Worm (Caenorhabditis elegans) whole organism, L1 larva: ENCODE data around the gene C06E4.2.

Experiments
- C16A3.4 ChIP-seq: fragments of 150-350 bp; optimal IDR thresholded peaks from 2 replicates; lab custom pipeline; 2014; ENCODE audit warnings: missing biosample characterization, missing genetic modification characterization
- F16B12.6 ChIP-seq: fragments of 150-350 bp; optimal IDR thresholded peaks from 2 replicates; lab custom pipeline; 2014; ENCODE audit warnings: missing biosample characterization, missing genetic modification characterization
- Y116A8C.19 ChIP-seq: sonication (generic microtip); optimal IDR thresholded peaks from 2 replicates; lab custom pipeline; 2016; ENCODE audit warnings: missing compliant biosample characterization, missing genetic modification characterization, borderline replicate concordance
- aha-1 ChIP-seq: fragments of 150-350 bp; optimal IDR thresholded peaks from 2 replicates; lab custom pipeline; 2014; ENCODE audit warnings: missing biosample characterization, missing genetic modification characterization
- aly-2 ChIP-seq: fragments of 150-350 bp; optimal IDR thresholded peaks from 2 replicates; lab custom pipeline; 2014; ENCODE audit warnings: missing biosample characterization, missing genetic modification characterization
- ceh-63 ChIP-seq: fragments of 200-800 bp; sonication (Bioruptor generic); optimal IDR thresholded peaks from 2 replicates; lab custom pipeline; 2018; ENCODE audit warnings: mild to moderate bottlenecking, missing genetic modification characterization, missing compliant biosample characterization
- ceh-8 ChIP-seq: fragments of 200-800 bp; sonication (Bioruptor generic); optimal IDR thresholded peaks from 2 replicates; lab custom pipeline; 2018; ENCODE audit warnings: mild to moderate bottlenecking, missing genetic modification characterization, moderate library complexity, missing compliant biosample characterization
- dsc-1 ChIP-seq: sonication (generic microtip); optimal IDR thresholded peaks from 2 replicates; lab custom pipeline; 2016; ENCODE audit warnings: mild to moderate bottlenecking, missing genetic modification characterization, missing compliant biosample characterization
- efl-1 ChIP-seq, 4 experiments: fragments of 150-350 bp; optimal IDR thresholded peaks in 3 of 4; peaks in 1 of 4; 1 replicate in 1 of 4; 2 replicates in 3 of 4; lab custom pipeline; 2014; ENCODE audit warnings: missing biosample characterization in 2 of 4, missing genetic modification characterization in 2 of 4, missing genetic modification reagents in 2 of 4
- elt-2 ChIP-seq: sonication (generic microtip); optimal IDR thresholded peaks from 2 replicates; lab custom pipeline; 2016; ENCODE audit warnings: missing genetic modification characterization, mild to moderate bottlenecking, inconsistent platforms, missing compliant biosample characterization, missing genetic modification reagents
- fos-1 ChIP-seq: fragments of 150-350 bp; optimal IDR thresholded peaks from 2 replicates; lab custom pipeline; 2014; ENCODE audit warnings: missing biosample characterization, missing genetic modification characterization
- hlh-17 ChIP-seq: fragments of 200-800 bp; sonication (Bioruptor generic); optimal IDR thresholded peaks from 2 replicates; lab custom pipeline; 2018; ENCODE audit warnings: missing genetic modification characterization, mild to moderate bottlenecking, missing compliant biosample characterization, moderate library complexity, borderline replicate concordance
- hlh-4 ChIP-seq: sonication (generic microtip); optimal IDR thresholded peaks from 2 replicates; lab custom pipeline; 2016; ENCODE audit warnings: mild to moderate bottlenecking, missing genetic modification characterization, missing compliant biosample characterization
- hpl-2 ChIP-seq: fragments of 150-350 bp; optimal IDR thresholded peaks from 2 replicates; lab custom pipeline; 2014; ENCODE audit warnings: missing biosample characterization, missing genetic modification reagents, missing genetic modification characterization
- isw-1 ChIP-seq: fragments of 200-800 bp; sonication (Bioruptor generic); IDR thresholded peaks from 2 replicates; pipeline ENCODE4 v1.3.6; 2022; ENCODE audit warnings: missing genetic modification characterization, missing compliant biosample characterization
- lin-35 ChIP-seq, 2 experiments: fragments of 150-350 bp; optimal IDR thresholded peaks; 2 replicates each; lab custom pipeline; 2014; ENCODE audit warnings: missing biosample characterization in 2 of 2, missing genetic modification characterization in 2 of 2, missing genetic modification reagents in 2 of 2
- lin-39 ChIP-seq: fragments of 150-350 bp; optimal IDR thresholded peaks from 2 replicates; lab custom pipeline; 2014; ENCODE audit warnings: missing biosample characterization, missing genetic modification reagents, missing genetic modification characterization
- lsy-2 ChIP-seq, 2 experiments: fragments of 150-350 bp; optimal IDR thresholded peaks; 2 replicates each; lab custom pipeline; 2014; ENCODE audit warnings: missing biosample characterization in 2 of 2, missing genetic modification characterization in 2 of 2
- mdl-1 ChIP-seq, 2 experiments: fragments of 150-350 bp; optimal IDR thresholded peaks; 2 replicates each; lab custom pipeline; 2014 to 2017; ENCODE audit warnings: missing biosample characterization in 2 of 2, missing genetic modification characterization in 2 of 2, inconsistent platforms in 1 of 2
- mef-2 ChIP-seq: fragments of 150-350 bp; optimal IDR thresholded peaks from 2 replicates; lab custom pipeline; 2014; ENCODE audit warnings: missing biosample characterization, missing genetic modification characterization
- mep-1 ChIP-seq: fragments of 150-350 bp; optimal IDR thresholded peaks from 2 replicates; lab custom pipeline; 2014; ENCODE audit warnings: missing biosample characterization, missing genetic modification characterization
- nhr-19 ChIP-seq: fragments of 200-800 bp; sonication (Bioruptor generic); conservative IDR thresholded peaks from 2 replicates; pipeline ENCODE4 v1.3.6; 2022; ENCODE audit warnings: missing genetic modification characterization, missing compliant biosample characterization
- nhr-20 ChIP-seq: sonication (generic microtip); optimal IDR thresholded peaks from 2 replicates; lab custom pipeline; 2016; ENCODE audit warnings: mild to moderate bottlenecking, missing genetic modification characterization, missing compliant biosample characterization
- nhr-237 ChIP-seq: fragments of 150-350 bp; optimal IDR thresholded peaks from 2 replicates; lab custom pipeline; 2014; ENCODE audit warnings: missing biosample characterization, missing genetic modification characterization
- nhr-28 ChIP-seq: fragments of 150-350 bp; optimal IDR thresholded peaks from 2 replicates; lab custom pipeline; 2014; ENCODE audit warnings: missing biosample characterization, missing genetic modification characterization
- nhr-71 ChIP-seq: sonication (generic microtip); optimal IDR thresholded peaks from 2 replicates; lab custom pipeline; 2016; ENCODE audit warnings: mild to moderate bottlenecking, missing genetic modification characterization, moderate library complexity, missing compliant biosample characterization
- nhr-76 ChIP-seq: sonication (generic microtip); optimal IDR thresholded peaks from 2 replicates; lab custom pipeline; 2017; ENCODE audit warnings: missing biosample characterization, missing genetic modification characterization
- nhr-85 ChIP-seq: sonication (generic microtip); peaks from one replicate; lab custom pipeline; 2016; ENCODE audit warnings: missing genetic modification characterization, inconsistent platforms, missing compliant biosample characterization
- nhr-90 ChIP-seq: sonication (generic microtip); optimal IDR thresholded peaks from 2 replicates; lab custom pipeline; 2016; ENCODE audit warnings: mild to moderate bottlenecking, missing genetic modification characterization, missing compliant biosample characterization; ENCODE audit not compliant: poor library complexity
- pag-3 ChIP-seq: sonication (generic microtip); optimal IDR thresholded peaks from 2 replicates; lab custom pipeline; 2017; ENCODE audit warnings: missing genetic modification characterization, mild to moderate bottlenecking, missing compliant biosample characterization, antibody characterized with exemption, borderline replicate concordance; ENCODE audit not compliant: insufficient read depth
- pax-3 ChIP-seq: fragments of 200-800 bp; sonication (Bioruptor generic); optimal IDR thresholded peaks from 2 replicates; lab custom pipeline; 2018; ENCODE audit warnings: mild to moderate bottlenecking, missing genetic modification characterization, moderate library complexity, missing compliant biosample characterization
- pqm-1 ChIP-seq: sonication (generic microtip); optimal IDR thresholded peaks from 3 replicates; lab custom pipeline; 2017; ENCODE audit warnings: missing biosample characterization, missing genetic modification characterization
- skn-1 ChIP-seq: fragments of 150-350 bp; optimal IDR thresholded peaks from 2 replicates; lab custom pipeline; 2014; ENCODE audit warnings: missing biosample characterization, missing genetic modification characterization
- sox-4 ChIP-seq: sonication (generic microtip); optimal IDR thresholded peaks from 2 replicates; lab custom pipeline; 2016; ENCODE audit warnings: missing genetic modification characterization, missing compliant biosample characterization
- tbx-2 ChIP-seq: sonication (generic microtip); optimal IDR thresholded peaks from 2 replicates; lab custom pipeline; 2016; ENCODE audit warnings: missing genetic modification characterization, missing compliant biosample characterization
- unc-130 ChIP-seq: fragments of 150-350 bp; optimal IDR thresholded peaks from 2 replicates; lab custom pipeline; 2017; ENCODE audit warnings: missing biosample characterization, missing genetic modification characterization, inconsistent platforms
- unc-30 ChIP-seq: sonication (generic microtip); optimal IDR thresholded peaks from 2 replicates; lab custom pipeline; 2017; ENCODE audit warnings: missing biosample characterization, missing genetic modification characterization
- vab-15 ChIP-seq: sonication (generic microtip); optimal IDR thresholded peaks from 2 replicates; lab custom pipeline; 2017; ENCODE audit warnings: missing genotype, mild to moderate bottlenecking, missing genetic modification characterization, missing compliant biosample characterization
- zag-1 ChIP-seq: fragments of 150-350 bp; optimal IDR thresholded peaks from 2 replicates; lab custom pipeline; 2014; ENCODE audit warnings: missing biosample characterization, missing genetic modification characterization
- zip-4 ChIP-seq: fragments of 200-800 bp; sonication (Bioruptor generic); optimal IDR thresholded peaks from 2 replicates; lab custom pipeline; 2018; ENCODE audit warnings: mild to moderate bottlenecking, missing genetic modification characterization, moderate library complexity, missing compliant biosample characterization
- ztf-4 ChIP-seq: fragments of 150-350 bp; optimal IDR thresholded peaks from 2 replicates; lab custom pipeline; 2014; ENCODE audit warnings: missing biosample characterization, missing genetic modification characterization

Gene C06E4.2

DNA sequence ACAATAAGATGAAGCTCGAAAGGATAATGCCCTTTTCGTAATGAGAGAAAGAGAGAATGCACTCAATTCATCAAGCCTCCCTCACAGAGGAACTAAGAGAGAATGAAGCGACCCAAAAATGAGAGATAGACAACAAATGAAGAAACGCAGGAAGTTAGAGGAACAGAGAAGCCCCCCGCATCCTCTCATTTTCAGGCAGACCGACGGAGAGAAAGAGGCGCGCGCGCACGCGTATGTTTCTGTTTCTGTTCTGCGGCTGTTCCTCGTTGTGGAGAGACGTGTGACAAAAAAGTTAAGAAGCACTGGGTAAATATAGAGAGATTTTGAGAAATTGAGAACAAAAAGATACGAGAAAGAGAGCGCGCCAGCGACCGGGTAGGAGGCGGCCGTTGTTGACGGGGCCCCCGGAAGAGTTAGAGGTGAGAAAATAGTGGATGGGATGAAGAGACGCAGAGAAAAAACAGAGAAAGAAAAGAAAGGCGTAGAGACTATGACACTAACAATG, 43.2 kb downstream of the C06E4.2 start (continued):
- TF ChIP-seq hpl-2 (no peak), nhr-71 (peak; percentile 95), nhr-85 (peak; percentile 90), hlh-4 (tag; lab: Kevin White, UChicago) (no peak)

DNA sequence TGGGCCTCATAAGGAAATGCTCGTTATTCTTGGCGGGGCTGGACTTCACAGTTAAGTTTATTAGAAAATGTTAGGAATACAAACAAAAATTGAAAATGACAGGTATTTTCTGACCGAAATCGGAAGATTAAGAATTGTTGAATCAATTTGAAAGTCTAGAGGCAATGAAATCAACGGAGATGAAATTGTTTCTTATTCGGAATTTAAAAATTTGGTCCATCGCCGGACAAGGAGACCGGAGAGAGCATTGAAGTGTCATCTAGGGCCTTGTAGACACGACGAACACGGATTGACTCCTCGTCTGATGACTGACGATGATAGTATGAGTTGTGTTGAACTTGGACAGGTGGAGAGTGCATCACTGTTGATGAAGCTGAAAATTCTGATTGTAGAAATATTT, 43.9 kb downstream of the C06E4.2 start:
- TF ChIP-seq zag-1 (no peak), sox-4 (tag; lab: Kevin White, UChicago) (no peak), nhr-19 (no peak), efl-1 (optimal IDR thresholded peaks at IDR 0.05; lab: Kevin White, UChicago) (no peak), efl-1 (GFP tag; optimal IDR thresholded peaks at IDR 0.05 in 1 of 2; lab: Kevin White, UChicago) (peak in 1 of 2 experiments; percentile 22), aha-1 (tag; lab: Kevin White, UChicago) (no peak), pax-3 (tag; lab: Kevin White, UChicago) (no peak), hlh-17 (GFP tag; lab: Kevin White, UChicago) (no peak), lin-39 (tag; lab: Kevin White, UChicago) (no peak)

DNA sequence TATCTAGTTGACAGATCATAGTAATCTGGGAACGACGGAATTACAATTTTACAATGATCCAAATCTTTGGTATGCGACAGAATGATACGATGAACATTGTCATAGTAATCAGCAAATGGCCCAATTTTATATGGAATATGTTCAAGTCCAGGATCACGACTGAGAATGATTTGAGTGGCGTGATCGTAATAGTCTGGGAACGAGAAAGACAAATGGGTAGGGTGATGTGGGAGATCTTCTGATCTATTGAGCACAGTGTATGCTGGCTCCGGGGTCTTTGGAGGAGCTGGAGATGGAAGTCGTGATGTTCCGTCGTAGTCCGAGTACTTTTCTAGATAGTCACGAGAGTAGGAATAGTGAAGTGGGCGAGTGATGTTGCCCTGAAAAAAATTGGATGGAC, 47.1 kb downstream of the C06E4.2 start:
- TF ChIP-seq mep-1 (tag; lab: Kevin White, UChicago) (no peak), efl-1 (optimal IDR thresholded peaks at IDR 0.05; lab: Kevin White, UChicago) (no peak), efl-1 (GFP tag; optimal IDR thresholded peaks at IDR 0.05 in 1 of 2; lab: Kevin White, UChicago) (peak in 1 of 2 experiments; percentile 54)
- TF ChIP-seq, all 84 proteins: peak for 1

DNA sequence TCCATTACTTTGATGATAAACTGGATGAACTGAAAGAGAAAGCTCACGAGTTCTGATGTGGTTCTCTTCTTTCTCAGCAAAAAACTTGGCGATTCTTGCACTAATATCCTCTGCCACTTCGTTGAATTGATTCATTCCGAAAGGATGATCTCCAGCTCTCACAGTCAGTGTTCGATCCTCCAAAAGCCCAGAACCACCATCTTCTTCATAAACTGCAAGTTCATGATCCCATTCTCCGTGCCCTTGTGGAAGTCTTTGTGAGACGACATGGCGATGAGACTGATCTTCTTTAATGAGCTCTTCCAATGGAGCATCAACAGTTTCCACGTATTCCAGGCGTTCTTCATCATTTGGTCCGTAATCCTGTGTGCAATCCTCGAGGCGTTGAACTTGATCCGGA, 48.2 kb downstream of the C06E4.2 start:
- TF ChIP-seq zag-1 = no peak
- no peak for TF ChIP-seq mef-2 (tag; lab: Kevin White, UChicago)
- no peak for TF ChIP-seq nhr-71
- no peak for TF ChIP-seq hpl-2
- TF ChIP-seq tbx-2 (tag; lab: Kevin White, UChicago) = no peak
- TF ChIP-seq aly-2 (tag; lab: Kevin White, UChicago) = no peak
- no peak for TF ChIP-seq lsy-2 (tag; optimal IDR thresholded peaks at IDR 0.05; lab: Kevin White, UChicago)

DNA sequence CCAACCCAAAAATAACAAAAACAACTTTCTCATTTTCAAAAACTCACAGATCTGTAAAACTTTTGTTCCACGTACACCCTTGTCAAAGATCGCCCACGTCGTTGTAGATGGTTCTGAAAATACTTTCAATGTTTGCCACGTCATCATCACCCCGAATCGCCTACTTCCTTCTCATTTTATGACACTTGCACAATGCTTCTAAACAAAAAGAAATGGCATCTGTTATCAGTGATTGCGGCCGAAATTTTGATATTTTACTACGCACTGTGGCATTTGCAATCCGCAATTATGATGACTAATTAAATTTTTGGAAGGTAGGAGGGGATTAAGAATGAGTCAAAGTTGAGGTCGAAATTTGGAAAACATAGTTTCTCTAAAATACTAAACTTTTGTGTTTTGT, 48.9 kb downstream of the C06E4.2 start:
- no peak for TF ChIP-seq zag-1
- no peak for TF ChIP-seq nhr-237 (tag; lab: Kevin White, UChicago)
- TF ChIP-seq mep-1 (tag; lab: Kevin White, UChicago) = no peak
- peak; percentile 52 for TF ChIP-seq elt-2 (tag; lab: Kevin White, UChicago)
- no peak for TF ChIP-seq nhr-28
- no peak for TF ChIP-seq ceh-8 (GFP tag; lab: Kevin White, UChicago)
- no peak for TF ChIP-seq efl-1 (optimal IDR thresholded peaks at IDR 0.05; lab: Kevin White, UChicago)
- peak in 1 of 2 experiments; percentile 28 for TF ChIP-seq efl-1 (GFP tag; optimal IDR thresholded peaks at IDR 0.05 in 1 of 2; lab: Kevin White, UChicago)
- TF ChIP-seq isw-1 (GFP tag; lab: Robert Waterston, UW) = no peak
- TF ChIP-seq dsc-1 (tag; lab: Kevin White, UChicago) = no peak
- no peak for TF ChIP-seq vab-15
- TF ChIP-seq ceh-63 (GFP tag; lab: Kevin White, UChicago) = no peak
- no peak for TF ChIP-seq skn-1
- TF ChIP-seq tbx-2 (tag; lab: Kevin White, UChicago) = no peak
- TF ChIP-seq C16A3.4 = no peak

DNA sequence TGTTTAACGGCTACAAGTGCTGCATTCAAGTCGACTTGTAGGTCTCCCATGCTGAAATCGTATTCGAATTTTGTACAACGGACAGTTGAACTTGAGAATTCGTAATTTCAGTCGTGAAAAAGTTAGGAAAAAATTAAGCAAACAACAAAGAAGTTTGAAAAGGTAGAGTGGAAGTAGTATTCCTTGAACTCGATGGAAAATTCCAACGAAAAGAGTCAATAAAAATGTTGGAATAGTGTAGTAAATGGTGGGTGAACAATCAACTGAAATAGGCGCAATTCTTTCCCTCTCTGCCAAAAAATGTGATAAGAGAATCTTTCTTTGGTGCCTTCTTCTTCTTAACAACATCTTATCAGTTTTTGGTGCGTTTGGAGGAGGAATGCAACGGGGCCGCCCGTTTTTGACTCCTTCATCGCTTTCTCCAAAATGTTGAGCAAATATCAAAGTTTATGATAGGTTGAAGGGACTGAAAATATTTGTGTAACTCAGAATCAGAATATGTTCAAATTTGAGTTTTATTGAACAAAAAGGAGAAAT, 49.9 kb downstream of the C06E4.2 start, which contains the start of gene ifo-1:
TSS of gene ifo-1 (minus strand) at position 51 of the 537 bp plus-strand sequence.
- TF ChIP-seq ceh-63 (GFP tag; lab: Kevin White, UChicago) (no peak), dsc-1 (tag; lab: Kevin White, UChicago) (no peak), mdl-1 (tag; optimal IDR thresholded peaks at IDR 0.05; lab: Kevin White, UChicago) (no peak), zag-1 (no peak), sox-4 (tag; lab: Kevin White, UChicago) (no peak), Y116A8C.19 (no peak), F16B12.6 (no peak), fos-1 (tag; lab: Kevin White, UChicago) (no peak), pag-3 (tag; lab: Kevin White, UChicago) (no peak), nhr-90 (peak; percentile 10), hpl-2 (no peak), ztf-4 (tag; lab: Kevin White, UChicago) (no peak), vab-15 (no peak), pax-3 (tag; lab: Kevin White, UChicago) (no peak), lin-39 (tag; lab: Kevin White, UChicago) (no peak), pqm-1 (tag; lab: Kevin White, UChicago) (peak; percentile 70), nhr-20 (tag; lab: Kevin White, UChicago) (peak; percentile 20), unc-30 (tag; lab: Kevin White, UChicago) (no peak), lin-35 (GFP tag; optimal IDR thresholded peaks at IDR 0.05; lab: Kevin White, UChicago) (peak in 1 of 2 experiments; percentile 33), zip-4 (GFP tag; lab: Kevin White, UChicago) (no peak), nhr-76 (no peak), unc-130 (tag; lab: Kevin White, UChicago) (no peak)
